Fruit fly (Drosophila melanogaster) Kc167 (cell line): ENCODE measurements around the gene CG10793.

Experiments used
- Myc ChIP-seq: fragments of >200 bp; optimal IDR thresholded peaks from 2 replicates; lab custom pipeline; 2017; ENCODE audit warnings: missing external identifiers
- Sin3A ChIP-seq: fragments of >200 bp; optimal IDR thresholded peaks from 2 replicates; lab custom pipeline; 2018; ENCODE audit warnings: missing external identifiers
- h ChIP-seq: fragments of >200 bp; optimal IDR thresholded peaks from 3 replicates; lab custom pipeline; 2018; ENCODE audit warnings: missing external identifiers
- insv ChIP-seq: fragments of >200 bp; optimal IDR thresholded peaks from 3 replicates; lab custom pipeline; 2018; ENCODE audit warnings: missing external identifiers
- psq ChIP-seq: fragments of >200 bp; optimal IDR thresholded peaks from 2 replicates; lab custom pipeline; 2017; ENCODE audit warnings: missing external identifiers
- ttk ChIP-seq: sonication (Bioruptor generic); optimal IDR thresholded peaks from 2 replicates; lab custom pipeline; 2017; ENCODE audit warnings: missing external identifiers

CG10793 gene

DNA sequence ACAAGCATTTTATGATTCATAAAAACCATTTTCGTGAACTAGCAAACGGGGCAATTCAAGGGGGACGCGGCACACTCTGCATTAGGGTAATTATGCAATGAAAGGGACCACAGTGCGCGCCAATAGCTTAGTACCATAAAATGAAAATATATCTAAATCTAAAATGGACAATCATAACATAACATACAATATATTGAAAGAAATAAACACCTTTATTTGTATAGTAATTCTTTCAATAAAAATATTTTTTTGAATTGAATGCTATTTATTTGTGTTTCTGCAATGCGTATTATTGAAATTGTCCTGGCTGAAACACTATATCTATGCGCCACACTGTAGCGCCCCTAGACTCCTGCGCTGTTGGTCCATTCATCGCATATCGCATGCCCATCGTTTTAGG is 34.8 kb upstream of the CG10793 start:
- TF ChIP-seq h (no peak), ttk (lab: Kevin White, UChicago) (no peak), insv (lab: Kevin White, UChicago) (no peak)

DNA sequence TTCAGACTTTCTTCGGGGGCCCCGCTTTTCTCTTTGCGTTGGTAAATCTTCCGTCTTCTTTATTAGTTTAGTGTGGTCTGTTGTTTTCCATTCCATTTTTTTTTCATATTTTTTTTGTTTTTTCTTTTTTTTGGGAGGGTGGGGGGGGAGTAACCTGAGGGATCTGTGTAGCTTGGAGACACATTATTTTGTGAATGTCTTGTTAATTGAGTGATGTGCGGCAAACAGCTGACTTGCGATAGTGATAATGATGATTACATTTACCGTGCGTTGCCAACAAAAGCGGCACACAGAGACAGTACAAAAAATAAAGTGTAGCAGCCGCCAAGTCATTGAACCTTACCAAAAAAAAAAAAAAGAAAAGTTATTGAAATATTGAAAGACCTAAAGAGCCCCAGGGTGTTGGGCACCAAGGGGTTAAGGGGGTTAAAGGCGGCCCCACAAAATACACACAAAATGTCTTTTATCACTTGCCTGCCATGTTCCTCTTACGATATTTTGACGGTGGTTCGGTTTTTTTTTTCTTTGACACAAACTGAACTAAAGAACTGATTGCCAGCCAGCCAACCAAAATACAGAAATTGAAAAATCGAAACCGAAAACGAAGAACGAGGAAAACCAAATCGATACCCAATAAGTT is 33.5 kb upstream of the CG10793 start:
- TF ChIP-seq h (no peak), psq (lab: Kevin White, UChicago) (no peak), Sin3A (lab: Kevin White, UChicago) (no peak), ttk (lab: Kevin White, UChicago) (no peak), insv (lab: Kevin White, UChicago) (no peak), Myc (no peak)

DNA sequence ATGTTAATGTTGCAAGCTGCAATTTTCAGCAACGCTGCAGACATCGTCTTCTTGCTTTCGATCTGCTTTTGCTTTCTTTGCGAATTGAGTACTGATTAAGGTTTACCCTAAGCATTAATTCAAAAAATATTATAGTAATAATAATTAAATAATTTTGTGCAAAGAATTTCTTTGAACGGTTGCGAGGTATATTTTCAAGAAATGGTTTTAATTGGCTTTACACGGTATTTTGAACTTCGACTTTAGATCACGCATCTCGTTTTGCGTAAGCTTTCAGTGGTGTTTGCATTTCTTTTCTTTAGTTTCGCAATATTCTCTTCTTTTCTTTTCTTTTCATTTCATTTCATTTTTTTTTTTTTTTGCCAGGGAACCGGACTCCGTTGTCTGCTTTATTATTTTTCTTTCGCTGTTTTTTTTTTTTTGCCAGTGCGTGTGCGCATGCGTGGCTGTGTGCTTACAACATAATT is 30.5 kb upstream of the CG10793 start:
- no peak for TF ChIP-seq Sin3A (lab: Kevin White, UChicago)
- TF ChIP-seq ttk (lab: Kevin White, UChicago): no peak
- no peak for TF ChIP-seq h

DNA sequence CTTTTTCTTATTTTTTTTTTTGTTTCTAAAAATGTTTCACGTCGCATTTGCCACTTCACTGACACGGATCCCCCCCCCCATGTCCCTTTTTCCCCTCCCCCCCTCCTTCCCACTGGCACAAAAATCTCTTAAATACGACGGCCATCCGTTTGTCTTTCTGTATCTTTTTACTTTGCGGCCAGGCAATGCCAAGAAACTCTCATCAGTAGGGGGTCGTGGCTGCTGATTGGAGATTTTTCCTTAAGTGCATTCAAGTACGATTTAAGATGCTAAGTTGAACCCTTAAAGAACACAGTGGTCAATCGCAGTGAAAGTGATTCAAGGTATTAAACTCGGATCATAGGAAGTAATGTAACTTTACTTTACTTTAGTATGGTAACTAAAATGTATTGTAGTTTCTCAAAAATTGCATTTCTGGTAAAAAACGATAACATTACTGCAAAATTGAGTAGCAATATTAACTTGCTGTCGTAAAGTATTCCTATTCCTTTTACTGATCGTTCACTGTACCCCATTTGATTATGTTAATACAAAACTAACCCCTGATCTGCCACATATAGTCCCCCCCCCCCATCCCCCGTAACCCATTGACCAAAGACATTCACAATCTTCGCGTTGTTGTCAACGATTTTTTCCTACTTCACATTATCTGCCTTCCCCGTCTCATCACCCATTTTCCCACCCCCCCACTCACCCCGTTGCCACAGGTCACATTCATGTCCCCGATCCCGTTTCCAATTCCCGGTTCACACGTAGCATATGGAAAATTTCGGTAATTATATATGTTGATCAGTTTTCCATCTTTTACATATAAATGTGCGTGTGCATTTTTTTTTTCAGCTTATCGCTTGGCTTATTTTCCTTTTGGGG is 28.5 kb upstream of the CG10793 start:
- TF ChIP-seq h: no peak
- no peak for TF ChIP-seq psq (lab: Kevin White, UChicago)
- no peak for TF ChIP-seq Sin3A (lab: Kevin White, UChicago)
- TF ChIP-seq Myc: no peak
- TF ChIP-seq insv (lab: Kevin White, UChicago): no peak
- no peak for TF ChIP-seq ttk (lab: Kevin White, UChicago)

DNA sequence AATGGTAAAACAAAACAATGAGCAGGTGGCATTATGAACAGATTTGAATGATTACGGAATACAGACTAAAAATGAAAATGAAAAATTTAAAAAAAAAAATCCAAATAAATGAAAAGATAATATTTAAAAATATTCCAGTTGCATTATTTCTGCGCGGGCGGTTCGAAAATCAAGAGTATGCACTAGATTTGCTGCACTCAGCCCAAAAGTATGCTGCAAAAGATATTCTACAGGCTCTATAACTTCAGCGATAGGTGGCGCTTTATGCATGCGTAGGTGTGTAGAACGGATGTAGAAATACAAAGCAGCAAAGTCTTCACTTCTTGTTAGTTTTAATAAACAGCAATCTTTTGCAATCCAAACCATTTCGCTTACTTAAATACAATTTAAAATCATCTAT is 27.5 kb upstream of the CG10793 start:
- TF ChIP-seq insv (lab: Kevin White, UChicago) (no peak), Myc (no peak), h (no peak), Sin3A (lab: Kevin White, UChicago) (no peak), ttk (lab: Kevin White, UChicago) (no peak), psq (lab: Kevin White, UChicago) (no peak)

DNA sequence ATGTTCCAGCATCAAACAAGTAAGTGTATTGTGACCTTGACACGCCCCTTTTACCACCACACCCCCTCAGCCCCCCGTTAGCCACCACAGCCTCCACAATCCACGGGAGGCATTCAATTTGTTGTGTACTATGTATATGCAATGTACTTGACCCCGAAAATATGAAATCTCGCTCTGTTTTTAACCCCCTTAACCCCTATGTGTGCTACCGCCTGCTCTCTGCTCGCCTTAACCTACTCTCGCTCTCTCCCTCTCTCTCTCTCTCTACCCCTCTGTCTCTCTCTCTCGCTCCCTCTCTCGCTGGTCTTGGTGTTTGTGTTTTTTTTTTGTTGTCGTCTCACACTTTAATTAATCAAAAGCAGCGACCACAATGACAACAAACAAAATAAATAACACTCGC is 16.3 kb upstream of the CG10793 start:
- TF ChIP-seq Myc: no peak
- no peak for TF ChIP-seq ttk (lab: Kevin White, UChicago)
- no peak for TF ChIP-seq h

DNA sequence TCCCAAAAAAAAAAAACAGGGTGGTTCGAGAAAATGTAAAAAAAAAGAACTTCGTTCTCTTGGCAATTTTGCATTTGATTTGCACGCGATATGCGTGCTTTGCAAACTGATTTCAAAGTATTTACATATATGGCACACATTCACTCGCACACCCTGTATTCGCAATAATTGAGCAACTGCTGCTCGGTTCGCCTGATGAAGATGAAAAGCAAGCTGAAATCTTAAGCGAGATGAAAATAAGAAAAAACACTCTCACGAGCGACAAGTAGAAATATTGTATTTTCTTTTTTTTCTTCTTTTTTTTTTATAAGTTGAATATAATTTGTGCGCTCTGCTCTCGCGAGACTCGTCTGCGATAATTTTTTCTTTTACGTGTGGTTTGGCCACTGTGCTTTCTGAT is 12.8 kb upstream of the CG10793 start:
- TF ChIP-seq psq (lab: Kevin White, UChicago): no peak
- no peak for TF ChIP-seq Myc
- TF ChIP-seq ttk (lab: Kevin White, UChicago): no peak
- TF ChIP-seq Sin3A (lab: Kevin White, UChicago): no peak
- TF ChIP-seq h: no peak
- TF ChIP-seq insv (lab: Kevin White, UChicago): no peak

DNA sequence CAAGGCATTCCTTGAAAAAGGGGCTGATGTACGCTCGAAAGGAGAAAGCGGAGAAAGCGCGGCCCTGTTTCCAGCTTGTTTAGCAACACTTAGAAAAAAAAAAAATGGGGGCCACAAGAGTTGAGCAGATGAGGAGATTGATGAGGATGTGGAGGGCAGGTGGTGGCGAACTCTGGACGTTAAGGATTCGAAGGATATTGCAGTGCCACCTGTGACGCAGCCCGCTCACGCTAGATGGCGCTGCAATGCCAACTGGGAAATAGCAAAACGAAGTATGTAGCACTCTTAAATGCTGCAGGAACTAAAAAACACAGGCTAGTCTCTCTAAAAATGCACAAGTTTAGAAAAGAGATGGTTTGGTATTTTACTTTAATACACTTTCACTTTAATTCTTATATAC is 4.9 kb downstream of the CG10793 start:
- TF ChIP-seq h (no peak), Myc (no peak), ttk (lab: Kevin White, UChicago) (no peak), psq (lab: Kevin White, UChicago) (no peak), insv (lab: Kevin White, UChicago) (no peak), Sin3A (lab: Kevin White, UChicago) (no peak)

DNA sequence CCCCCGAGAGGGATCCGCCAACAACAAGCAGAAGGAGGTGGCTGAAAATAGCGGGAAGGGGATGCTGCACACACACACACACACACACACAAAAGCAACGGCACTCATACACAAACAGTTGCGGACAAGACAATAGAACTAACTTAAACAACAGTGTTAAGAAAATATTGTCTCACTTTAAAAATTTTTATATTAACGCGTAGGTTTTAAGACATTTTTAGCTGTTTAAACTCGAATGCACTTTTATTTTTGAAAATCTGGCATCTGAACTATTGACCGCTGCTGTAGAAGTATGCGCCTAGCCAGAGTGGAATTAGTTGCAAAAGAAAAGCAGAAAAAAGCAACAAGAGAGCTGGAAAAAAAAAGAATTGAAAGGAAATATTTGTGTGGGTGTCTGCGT is 5.4 kb downstream of the CG10793 start:
- no peak for TF ChIP-seq Sin3A (lab: Kevin White, UChicago)
- TF ChIP-seq psq (lab: Kevin White, UChicago): no peak
- TF ChIP-seq ttk (lab: Kevin White, UChicago): no peak
- TF ChIP-seq insv (lab: Kevin White, UChicago): no peak
- TF ChIP-seq Myc: no peak
- no peak for TF ChIP-seq h

DNA sequence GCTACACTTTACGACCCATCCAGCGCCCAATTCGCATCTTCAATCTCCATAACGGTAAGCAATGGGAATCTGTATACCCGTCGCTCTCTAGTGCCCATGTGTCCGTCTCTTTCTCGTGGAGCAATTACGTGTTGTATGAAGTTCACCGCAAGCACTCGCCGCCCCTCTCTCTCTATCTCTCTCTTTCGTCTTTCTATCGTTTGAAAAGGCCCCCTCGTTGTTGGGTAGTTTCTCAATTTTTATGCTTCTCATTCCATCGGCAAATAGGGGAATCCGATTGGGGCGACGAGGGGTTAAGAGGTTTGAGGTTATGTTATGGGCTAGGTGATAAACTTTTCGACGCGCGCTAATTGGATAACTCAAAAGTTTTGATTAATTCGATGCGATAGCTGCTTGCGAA is 17.3 kb downstream of the CG10793 start:
- TF ChIP-seq h (no peak), ttk (lab: Kevin White, UChicago) (no peak), Myc (no peak), insv (lab: Kevin White, UChicago) (no peak), Sin3A (lab: Kevin White, UChicago) (no peak), psq (lab: Kevin White, UChicago) (no peak)

DNA sequence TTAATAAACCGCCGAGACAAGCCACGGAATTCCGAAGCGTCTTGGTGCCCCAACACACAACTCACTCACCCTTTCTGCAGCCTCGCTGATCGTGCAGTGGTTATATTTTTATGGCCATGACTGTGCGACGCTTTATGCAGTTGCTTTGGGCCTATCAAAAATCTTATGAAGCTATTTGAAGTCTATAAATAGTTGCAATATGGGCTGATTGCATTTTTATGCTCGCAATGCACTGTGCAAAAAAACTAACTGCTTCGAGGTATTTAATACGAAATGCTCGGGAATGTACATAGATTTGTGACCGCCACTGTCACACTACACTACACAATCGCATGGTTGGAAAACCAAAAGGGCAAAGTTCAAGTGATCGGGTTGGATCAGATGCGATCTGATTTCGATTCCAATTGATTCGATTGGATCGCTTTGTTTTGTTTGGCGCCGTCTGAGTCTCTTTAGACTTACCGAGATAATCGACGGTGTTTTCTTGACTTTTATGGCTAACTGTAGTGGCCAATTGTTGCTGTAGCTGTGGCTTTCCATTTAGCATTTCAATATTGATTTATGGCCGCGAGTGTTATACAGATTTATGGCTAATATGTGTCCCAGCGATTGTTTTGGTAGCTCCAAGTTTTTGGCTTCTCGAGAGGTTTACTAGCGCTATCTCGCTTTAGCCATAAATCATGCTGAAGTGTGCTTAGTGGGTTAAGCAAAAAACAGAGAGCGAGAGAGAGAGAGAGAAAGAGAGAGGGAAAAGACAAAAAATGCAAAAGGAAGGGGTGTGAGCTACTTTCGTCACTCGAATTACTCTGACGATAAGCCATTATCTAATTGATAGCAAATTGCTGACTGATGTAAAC is 18.5 kb downstream of the CG10793 start:
- TF ChIP-seq Sin3A (lab: Kevin White, UChicago) (no peak), Myc (no peak), ttk (lab: Kevin White, UChicago) (no peak), h (no peak), insv (lab: Kevin White, UChicago) (no peak), psq (lab: Kevin White, UChicago) (no peak)

DNA sequence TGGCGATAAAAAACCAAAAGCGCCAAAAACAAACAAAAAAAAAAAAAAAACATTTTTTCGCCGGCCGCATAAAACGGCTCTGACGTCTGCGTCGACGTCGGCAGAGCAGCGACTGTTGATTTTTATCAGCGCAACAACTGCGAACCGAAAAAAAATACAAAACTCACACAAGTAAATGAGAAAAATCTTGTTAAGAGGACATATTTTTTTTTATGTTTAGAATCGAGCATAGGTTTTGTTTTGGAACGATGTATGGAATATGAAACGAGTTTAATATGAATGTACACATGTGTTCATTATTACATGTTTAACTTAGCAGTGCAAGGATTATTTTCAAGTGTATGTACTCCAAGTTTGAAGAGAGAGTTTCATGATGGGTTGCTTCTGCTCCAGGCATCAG is 20.2 kb downstream of the CG10793 start:
- no peak for TF ChIP-seq psq (lab: Kevin White, UChicago)
- TF ChIP-seq insv (lab: Kevin White, UChicago): no peak
- TF ChIP-seq Sin3A (lab: Kevin White, UChicago): no peak
- no peak for TF ChIP-seq Myc
- TF ChIP-seq ttk (lab: Kevin White, UChicago): no peak
- TF ChIP-seq h: no peak
